Worm (Caenorhabditis elegans) whole organism, L1 larva: ENCODE measurements around the gene srw-73.

Source experiments
- alr-1 ChIP-seq: fragments of 200-800 bp; sonication (Bioruptor generic); optimal IDR thresholded peaks from 2 replicates; lab custom pipeline; 2018; ENCODE audit warnings: borderline replicate concordance, mild to moderate bottlenecking, missing genetic modification characterization, missing compliant biosample characterization
- efl-1 ChIP-seq, 4 experiments: fragments of 150-350 bp; optimal IDR thresholded peaks in 3 of 4; peaks in 1 of 4; 1 replicate in 1 of 4; 2 replicates in 3 of 4; lab custom pipeline; 2014; ENCODE audit warnings: missing biosample characterization in 2 of 4, missing genetic modification characterization in 2 of 4, missing genetic modification reagents in 2 of 4
- hlh-4 ChIP-seq: sonication (generic microtip); optimal IDR thresholded peaks from 2 replicates; lab custom pipeline; 2016; ENCODE audit warnings: mild to moderate bottlenecking, missing genetic modification characterization, missing compliant biosample characterization
- irx-1 ChIP-seq: sonication (generic microtip); optimal IDR thresholded peaks from 2 replicates; lab custom pipeline; 2016; ENCODE audit warnings: missing genetic modification characterization, missing compliant biosample characterization
- mdl-1 ChIP-seq, 2 experiments: fragments of 150-350 bp; optimal IDR thresholded peaks; 2 replicates each; lab custom pipeline; 2014 to 2017; ENCODE audit warnings: missing biosample characterization in 2 of 2, missing genetic modification characterization in 2 of 2, inconsistent platforms in 1 of 2
- nhr-11 ChIP-seq: fragments of 150-350 bp; optimal IDR thresholded peaks from 2 replicates; lab custom pipeline; 2014; ENCODE audit warnings: missing biosample characterization, missing genetic modification characterization
- nhr-12 ChIP-seq: sonication (generic microtip); optimal IDR thresholded peaks from 2 replicates; lab custom pipeline; 2017; ENCODE audit warnings: missing biosample characterization, missing genetic modification characterization
- nhr-237 ChIP-seq: fragments of 150-350 bp; optimal IDR thresholded peaks from 2 replicates; lab custom pipeline; 2014; ENCODE audit warnings: missing biosample characterization, missing genetic modification characterization
- nhr-76 ChIP-seq: sonication (generic microtip); optimal IDR thresholded peaks from 2 replicates; lab custom pipeline; 2017; ENCODE audit warnings: missing biosample characterization, missing genetic modification characterization
- nhr-77 ChIP-seq: fragments of 150-350 bp; optimal IDR thresholded peaks from 2 replicates; lab custom pipeline; 2014; ENCODE audit warnings: missing biosample characterization, missing genetic modification characterization
- pag-3 ChIP-seq: sonication (generic microtip); optimal IDR thresholded peaks from 2 replicates; lab custom pipeline; 2017; ENCODE audit warnings: missing genetic modification characterization, mild to moderate bottlenecking, missing compliant biosample characterization, antibody characterized with exemption, borderline replicate concordance; ENCODE audit not compliant: insufficient read depth
- unc-62 ChIP-seq: fragments of 150-350 bp; optimal IDR thresholded peaks from 2 replicates; lab custom pipeline; 2014; ENCODE audit warnings: missing biosample characterization, missing genetic modification reagents, missing genetic modification characterization
- unc-86 ChIP-seq: sonication (generic microtip); optimal IDR thresholded peaks from 2 replicates; lab custom pipeline; 2016; ENCODE audit warnings: missing genetic modification characterization, missing compliant biosample characterization
- ztf-4 ChIP-seq: fragments of 150-350 bp; optimal IDR thresholded peaks from 2 replicates; lab custom pipeline; 2014; ENCODE audit warnings: missing biosample characterization, missing genetic modification characterization

- TF ChIP-seq nhr-11 (tag; lab: Kevin White, UChicago): no peak
- no peak for TF ChIP-seq alr-1
- no peak for TF ChIP-seq ztf-4 (tag; lab: Kevin White, UChicago)
- TF ChIP-seq nhr-12 (tag; lab: Kevin White, UChicago): no peak
- TF ChIP-seq nhr-77: no peak
- TF ChIP-seq efl-1 (optimal IDR thresholded peaks at IDR 0.05; lab: Kevin White, UChicago): no peak
- no peak for TF ChIP-seq efl-1 (GFP tag; optimal IDR thresholded peaks at IDR 0.05 in 1 of 2; lab: Kevin White, UChicago)
- TF ChIP-seq hlh-4 (tag; lab: Kevin White, UChicago): no peak
- TF ChIP-seq nhr-76 (tag; lab: Kevin White, UChicago): no peak
- no peak for TF ChIP-seq mdl-1 (tag; optimal IDR thresholded peaks at IDR 0.05; lab: Kevin White, UChicago)
- TF ChIP-seq unc-62 (GFP tag; lab: Kevin White, UChicago): no peak
- no peak for TF ChIP-seq pag-3
- no peak for TF ChIP-seq irx-1 (tag; lab: Kevin White, UChicago)
- no peak for TF ChIP-seq nhr-237 (tag; lab: Kevin White, UChicago)
- TF ChIP-seq unc-86 (tag; lab: Kevin White, UChicago): no peak
Observed at ce11 chrV:16540657-16541056, 47.7 kb downstream of the srw-73 start.
